Worm (Caenorhabditis elegans) whole organism, L1 larva: ENCODE measurements around the gene T28A8.5.
A peak's percentile ranks its signal among the peaks of the same experiment; 100 is the strongest.

Experiments
- F16B12.6 ChIP-seq: fragments of 150-350 bp; optimal IDR thresholded peaks from 2 replicates; lab custom pipeline; 2014; ENCODE audit warnings: missing biosample characterization, missing genetic modification characterization
- aha-1 ChIP-seq: fragments of 150-350 bp; optimal IDR thresholded peaks from 2 replicates; lab custom pipeline; 2014; ENCODE audit warnings: missing biosample characterization, missing genetic modification characterization
- alr-1 ChIP-seq: fragments of 200-800 bp; sonication (Bioruptor generic); optimal IDR thresholded peaks from 2 replicates; lab custom pipeline; 2018; ENCODE audit warnings: borderline replicate concordance, mild to moderate bottlenecking, missing genetic modification characterization, missing compliant biosample characterization
- aly-2 ChIP-seq: fragments of 150-350 bp; optimal IDR thresholded peaks from 2 replicates; lab custom pipeline; 2014; ENCODE audit warnings: missing biosample characterization, missing genetic modification characterization
- ceh-63 ChIP-seq: fragments of 200-800 bp; sonication (Bioruptor generic); optimal IDR thresholded peaks from 2 replicates; lab custom pipeline; 2018; ENCODE audit warnings: mild to moderate bottlenecking, missing genetic modification characterization, missing compliant biosample characterization
- ceh-82 ChIP-seq, 3 experiments: fragments of 150-350 bp in 1 of 3; sonication (generic microtip) in 2 of 3; optimal IDR thresholded peaks; 2 replicates each; lab custom pipeline; 2014 to 2017; ENCODE audit warnings: missing biosample characterization in 3 of 3, missing genetic modification characterization in 3 of 3
- egl-13 ChIP-seq: sonication (generic microtip); optimal IDR thresholded peaks from 2 replicates; lab custom pipeline; 2016; ENCODE audit warnings: missing genotype, missing genetic modification reagents, missing genetic modification characterization, missing compliant biosample characterization
- egl-27 ChIP-seq, 2 experiments: fragments of 150-350 bp in 1 of 2; sonication (generic microtip); optimal IDR thresholded peaks; 3 replicates each; lab custom pipeline; 2017 to 2018; ENCODE audit warnings: missing biosample characterization in 2 of 2, missing genetic modification characterization in 2 of 2, missing genetic modification reagents in 2 of 2
- elt-2 ChIP-seq: sonication (generic microtip); optimal IDR thresholded peaks from 2 replicates; lab custom pipeline; 2016; ENCODE audit warnings: missing genetic modification characterization, mild to moderate bottlenecking, inconsistent platforms, missing compliant biosample characterization, missing genetic modification reagents
- elt-3 ChIP-seq, 6 experiments: fragments of 150-350 bp in 1 of 6; sonication (generic microtip); optimal IDR thresholded peaks; 2 replicates each; lab custom pipeline; 2017 to 2018; ENCODE audit warnings: missing biosample characterization in 6 of 6, missing genetic modification characterization in 6 of 6, inconsistent platforms in 1 of 6
- ets-5 ChIP-seq: fragments of 200-800 bp; sonication (Bioruptor generic); IDR thresholded peaks from 2 replicates; pipeline ENCODE4 v1.3.6; 2022; ENCODE audit warnings: missing genetic modification characterization, missing compliant biosample characterization
- fkh-10 ChIP-seq: sonication (generic microtip); optimal IDR thresholded peaks from 2 replicates; lab custom pipeline; 2017; ENCODE audit warnings: missing biosample characterization, missing genetic modification reagents, missing genetic modification characterization
- fkh-4 ChIP-seq: sonication (generic microtip); optimal IDR thresholded peaks from 2 replicates; lab custom pipeline; 2016; ENCODE audit warnings: missing compliant biosample characterization, missing genetic modification characterization, borderline replicate concordance
- fkh-8 ChIP-seq: sonication (generic microtip); optimal IDR thresholded peaks from 2 replicates; lab custom pipeline; 2016; ENCODE audit warnings: mild to moderate bottlenecking, missing genetic modification characterization, missing compliant biosample characterization
- grh-1 ChIP-seq: fragments of 200-800 bp; sonication (Bioruptor generic); IDR thresholded peaks from 2 replicates; pipeline ENCODE4 v1.3.6; 2022; ENCODE audit warnings: missing genetic modification reagents, missing genetic modification characterization, missing compliant biosample characterization
- hpl-2 ChIP-seq: fragments of 150-350 bp; optimal IDR thresholded peaks from 2 replicates; lab custom pipeline; 2014; ENCODE audit warnings: missing biosample characterization, missing genetic modification reagents, missing genetic modification characterization
- isw-1 ChIP-seq: fragments of 200-800 bp; sonication (Bioruptor generic); IDR thresholded peaks from 2 replicates; pipeline ENCODE4 v1.3.6; 2022; ENCODE audit warnings: missing genetic modification characterization, missing compliant biosample characterization
- jun-1 ChIP-seq: fragments of 150-350 bp; optimal IDR thresholded peaks from 2 replicates; lab custom pipeline; 2014; ENCODE audit warnings: missing biosample characterization, missing genetic modification reagents, missing genetic modification characterization
- lin-13 ChIP-seq: fragments of 150-350 bp; optimal IDR thresholded peaks from 2 replicates; lab custom pipeline; 2014; ENCODE audit warnings: missing biosample characterization, missing genetic modification reagents, missing genetic modification characterization
- lin-14 ChIP-seq: fragments of 200-800 bp; sonication (Bioruptor generic); optimal IDR thresholded peaks from 2 replicates; lab custom pipeline; 2018; ENCODE audit warnings: mild to moderate bottlenecking, missing genetic modification characterization, moderate library complexity, missing compliant biosample characterization
- lin-15B ChIP-seq: fragments of 150-350 bp; sonication (generic microtip); optimal IDR thresholded peaks from 3 replicates; lab custom pipeline; 2014; ENCODE audit warnings: missing biosample characterization, missing genetic modification characterization
- lin-39 ChIP-seq: fragments of 150-350 bp; optimal IDR thresholded peaks from 2 replicates; lab custom pipeline; 2014; ENCODE audit warnings: missing biosample characterization, missing genetic modification reagents, missing genetic modification characterization
- mab-9 ChIP-seq: fragments of 200-800 bp; sonication (Bioruptor generic); IDR thresholded peaks from 2 replicates; pipeline ENCODE4 v1.3.6; 2022; ENCODE audit warnings: missing genetic modification reagents, missing genetic modification characterization, missing compliant biosample characterization
- mdl-1 ChIP-seq, 2 experiments: fragments of 150-350 bp; optimal IDR thresholded peaks; 2 replicates each; lab custom pipeline; 2014 to 2017; ENCODE audit warnings: missing biosample characterization in 2 of 2, missing genetic modification characterization in 2 of 2, inconsistent platforms in 1 of 2
- nhr-11 ChIP-seq: fragments of 150-350 bp; optimal IDR thresholded peaks from 2 replicates; lab custom pipeline; 2014; ENCODE audit warnings: missing biosample characterization, missing genetic modification characterization
- nhr-19 ChIP-seq: fragments of 200-800 bp; sonication (Bioruptor generic); conservative IDR thresholded peaks from 2 replicates; pipeline ENCODE4 v1.3.6; 2022; ENCODE audit warnings: missing genetic modification characterization, missing compliant biosample characterization
- nhr-237 ChIP-seq: fragments of 150-350 bp; optimal IDR thresholded peaks from 2 replicates; lab custom pipeline; 2014; ENCODE audit warnings: missing biosample characterization, missing genetic modification characterization
- nhr-47 ChIP-seq: sonication (generic microtip); optimal IDR thresholded peaks from 2 replicates; lab custom pipeline; 2016; ENCODE audit warnings: mild to moderate bottlenecking, missing genetic modification characterization, moderate library complexity, missing compliant biosample characterization
- nhr-71 ChIP-seq: sonication (generic microtip); optimal IDR thresholded peaks from 2 replicates; lab custom pipeline; 2016; ENCODE audit warnings: mild to moderate bottlenecking, missing genetic modification characterization, moderate library complexity, missing compliant biosample characterization
- nhr-76 ChIP-seq: sonication (generic microtip); optimal IDR thresholded peaks from 2 replicates; lab custom pipeline; 2017; ENCODE audit warnings: missing biosample characterization, missing genetic modification characterization
- nhr-77 ChIP-seq: fragments of 150-350 bp; optimal IDR thresholded peaks from 2 replicates; lab custom pipeline; 2014; ENCODE audit warnings: missing biosample characterization, missing genetic modification characterization
- nhr-84 ChIP-seq: sonication (generic microtip); optimal IDR thresholded peaks from 2 replicates; lab custom pipeline; 2017; ENCODE audit warnings: missing biosample characterization, missing genetic modification characterization
- pag-3 ChIP-seq: sonication (generic microtip); optimal IDR thresholded peaks from 2 replicates; lab custom pipeline; 2017; ENCODE audit warnings: missing genetic modification characterization, mild to moderate bottlenecking, missing compliant biosample characterization, antibody characterized with exemption, borderline replicate concordance; ENCODE audit not compliant: insufficient read depth
- pax-3 ChIP-seq: fragments of 200-800 bp; sonication (Bioruptor generic); optimal IDR thresholded peaks from 2 replicates; lab custom pipeline; 2018; ENCODE audit warnings: mild to moderate bottlenecking, missing genetic modification characterization, moderate library complexity, missing compliant biosample characterization
- pqm-1 ChIP-seq: sonication (generic microtip); optimal IDR thresholded peaks from 3 replicates; lab custom pipeline; 2017; ENCODE audit warnings: missing biosample characterization, missing genetic modification characterization
- snu-23 ChIP-seq: sonication (generic microtip); optimal IDR thresholded peaks from 2 replicates; lab custom pipeline; 2016; ENCODE audit warnings: missing genetic modification characterization, missing compliant biosample characterization
- sox-4 ChIP-seq: sonication (generic microtip); optimal IDR thresholded peaks from 2 replicates; lab custom pipeline; 2016; ENCODE audit warnings: missing genetic modification characterization, missing compliant biosample characterization
- sptf-1 ChIP-seq: fragments of 150-350 bp; optimal IDR thresholded peaks from 2 replicates; lab custom pipeline; 2014; ENCODE audit warnings: missing biosample characterization, missing genetic modification characterization
- sup-37 ChIP-seq: fragments of 200-800 bp; sonication (Bioruptor generic); optimal IDR thresholded peaks from 2 replicates; lab custom pipeline; 2018; ENCODE audit warnings: mild to moderate bottlenecking, missing genetic modification characterization, missing compliant biosample characterization
- tbx-2 ChIP-seq: sonication (generic microtip); optimal IDR thresholded peaks from 2 replicates; lab custom pipeline; 2016; ENCODE audit warnings: missing genetic modification characterization, missing compliant biosample characterization
- tlp-1 ChIP-seq: fragments of 150-350 bp; optimal IDR thresholded peaks from 2 replicates; lab custom pipeline; 2014; ENCODE audit warnings: missing biosample characterization, missing genetic modification characterization
- unc-30 ChIP-seq: sonication (generic microtip); optimal IDR thresholded peaks from 2 replicates; lab custom pipeline; 2017; ENCODE audit warnings: missing biosample characterization, missing genetic modification characterization
- unc-62 ChIP-seq: fragments of 150-350 bp; optimal IDR thresholded peaks from 2 replicates; lab custom pipeline; 2014; ENCODE audit warnings: missing biosample characterization, missing genetic modification reagents, missing genetic modification characterization
- unc-98 ChIP-seq: fragments of 200-800 bp; sonication (Bioruptor generic); IDR thresholded peaks from 2 replicates; pipeline ENCODE4 v1.3.6; 2022; ENCODE audit warnings: missing genetic modification characterization, missing compliant biosample characterization
- vab-15 ChIP-seq: sonication (generic microtip); optimal IDR thresholded peaks from 2 replicates; lab custom pipeline; 2017; ENCODE audit warnings: missing genotype, mild to moderate bottlenecking, missing genetic modification characterization, missing compliant biosample characterization
- zag-1 ChIP-seq: fragments of 150-350 bp; optimal IDR thresholded peaks from 2 replicates; lab custom pipeline; 2014; ENCODE audit warnings: missing biosample characterization, missing genetic modification characterization

The T28A8.5 gene

DNA sequence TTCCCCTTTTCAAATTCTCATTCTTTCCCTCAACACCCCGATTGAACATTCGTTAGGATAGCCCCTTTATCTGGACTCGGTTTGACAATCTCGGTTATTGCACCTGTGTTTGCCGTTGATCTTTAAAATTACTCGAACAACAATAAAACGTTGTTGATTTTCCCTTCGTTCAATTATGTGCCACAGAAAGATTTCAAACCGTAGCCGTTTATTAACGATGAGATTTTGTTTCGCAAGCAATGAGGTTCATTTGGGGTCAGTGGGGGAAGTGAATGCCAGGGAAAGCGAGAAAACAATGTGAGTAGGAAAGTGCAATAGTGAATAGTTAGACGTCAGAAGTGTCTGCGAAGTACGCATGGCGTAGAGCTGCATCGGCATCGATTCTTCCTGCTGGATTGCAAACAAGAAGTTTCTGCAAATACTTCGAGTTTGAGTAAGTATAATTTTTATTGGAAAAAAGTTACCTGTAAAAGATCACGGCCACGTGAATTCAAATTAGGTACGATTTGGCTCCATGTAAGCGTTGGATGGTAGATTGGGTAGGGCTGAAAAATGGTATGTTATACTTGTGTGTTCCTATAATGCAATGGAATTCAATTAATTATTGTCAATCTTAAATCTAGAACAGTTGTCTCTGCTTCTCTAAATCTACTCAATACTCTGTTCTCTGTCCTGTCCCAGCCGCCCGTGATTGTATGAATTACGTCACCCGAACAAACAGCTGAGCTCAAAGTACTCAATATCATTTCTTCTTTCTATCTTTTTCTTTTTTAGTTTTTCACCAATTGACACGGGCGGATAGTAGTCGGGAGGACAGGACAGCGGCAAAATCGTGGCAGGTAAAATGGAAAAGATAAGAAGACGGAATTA is 36.7 kb upstream of the T28A8.5 start, which contains the start of gene kel-3 (continued):
- no peak for TF ChIP-seq alr-1 (tag; lab: Kevin White, UChicago)
- TF ChIP-seq nhr-11 (tag; lab: Kevin White, UChicago) = peak; percentile 49
- peak; percentile 91 for TF ChIP-seq nhr-71 (tag; lab: Kevin White, UChicago)
- no peak for TF ChIP-seq pqm-1 (tag; lab: Kevin White, UChicago)
- no peak for TF ChIP-seq fkh-8 (tag; lab: Kevin White, UChicago)
- peak; percentile 66 for TF ChIP-seq elt-2
- peak; percentile 39 for TF ChIP-seq lin-13 (GFP tag; lab: Kevin White, UChicago)
- TF ChIP-seq mdl-1 (tag; optimal IDR thresholded peaks at IDR 0.05; lab: Kevin White, UChicago) = peak in 1 of 2 experiments; percentile 68
- TF ChIP-seq hpl-2 (GFP tag; lab: Kevin White, UChicago) = peak; percentile 78
- TF ChIP-seq sptf-1 (tag; lab: Kevin White, UChicago) = no peak
- no peak for TF ChIP-seq pag-3 (tag; lab: Kevin White, UChicago)
- peak; percentile 76 for TF ChIP-seq pax-3 (tag; lab: Kevin White, UChicago)
- TF ChIP-seq sox-4 (tag; lab: Kevin White, UChicago) = no peak
- TF ChIP-seq jun-1 = peak; percentile 68
- TF ChIP-seq lin-14 (GFP tag; lab: Kevin White, UChicago) = peak; percentile 91
- TF ChIP-seq F16B12.6 (tag; lab: Kevin White, UChicago) = peak; percentile 6
- no peak for TF ChIP-seq nhr-237 (tag; lab: Kevin White, UChicago)
- 0 out of 2 replicates have a peak, but pooled peaks have one; percentile 23 for TF ChIP-seq mab-9 (GFP tag; lab: Robert Waterston, UW)
- TF ChIP-seq unc-98 (GFP tag; lab: Robert Waterston, UW) = no peak
- peak; percentile 60 for TF ChIP-seq nhr-47 (tag; lab: Kevin White, UChicago)
- no peak for TF ChIP-seq zag-1 (tag; lab: Kevin White, UChicago)
- peak; percentile 20 for TF ChIP-seq nhr-77
- peak; percentile 36 for TF ChIP-seq sup-37 (GFP tag; lab: Kevin White, UChicago)
- no peak for TF ChIP-seq aha-1 (tag; lab: Kevin White, UChicago)
- no peak for TF ChIP-seq tlp-1 (tag; lab: Kevin White, UChicago)
- peak in 1 of 3 experiments; percentile 39 for TF ChIP-seq ceh-82 (tag; optimal IDR thresholded peaks at IDR 0.05; lab: Kevin White, UChicago)
- TF ChIP-seq nhr-84 (tag; lab: Kevin White, UChicago) = peak; percentile 56
- TF ChIP-seq nhr-76 = no peak
- TF ChIP-seq fkh-4 (tag; lab: Kevin White, UChicago) = peak; percentile 14
- TF ChIP-seq unc-62 = no peak
- peak; percentile 75 for TF ChIP-seq snu-23 (GFP tag; lab: Kevin White, UChicago)
- TF ChIP-seq egl-27 (tag; optimal IDR thresholded peaks at IDR 0.05; lab: Kevin White, UChicago) = no peak
- no peak for TF ChIP-seq lin-15B (tag; lab: Kevin White, UChicago)
- peak in 4 of 6 experiments; percentile 69 to 94 (median 76) for TF ChIP-seq elt-3 (tag; optimal IDR thresholded peaks at IDR 0.05; lab: Kevin White, UChicago)
- TF ChIP-seq ets-5 = no peak
- TF ChIP-seq lin-39 (tag; lab: Kevin White, UChicago) = peak; percentile 67
- TF ChIP-seq isw-1 (GFP tag; lab: Robert Waterston, UW) = no peak
- no peak for TF ChIP-seq vab-15 (tag; lab: Kevin White, UChicago)
- TF ChIP-seq grh-1 = peak; percentile 20; the same call in 1 of the 2 replicates
- TF ChIP-seq aly-2 = peak; percentile 97
- TF ChIP-seq ceh-63 = no peak
- peak; percentile 82 for TF ChIP-seq tbx-2 (tag; lab: Kevin White, UChicago)
- no peak for TF ChIP-seq unc-30 (tag; lab: Kevin White, UChicago)
- no peak for TF ChIP-seq egl-13
- no peak for TF ChIP-seq fkh-10 (GFP tag; lab: Kevin White, UChicago)
- TF ChIP-seq nhr-19 (GFP tag; lab: Robert Waterston, UW) = peak; percentile 85
